Worm (Caenorhabditis elegans): ENCODE measurements around the gene Y39G8B.1.
A peak's percentile ranks its signal among the peaks of the same experiment; 100 is the strongest.

The Y39G8B.1 gene

DNA sequence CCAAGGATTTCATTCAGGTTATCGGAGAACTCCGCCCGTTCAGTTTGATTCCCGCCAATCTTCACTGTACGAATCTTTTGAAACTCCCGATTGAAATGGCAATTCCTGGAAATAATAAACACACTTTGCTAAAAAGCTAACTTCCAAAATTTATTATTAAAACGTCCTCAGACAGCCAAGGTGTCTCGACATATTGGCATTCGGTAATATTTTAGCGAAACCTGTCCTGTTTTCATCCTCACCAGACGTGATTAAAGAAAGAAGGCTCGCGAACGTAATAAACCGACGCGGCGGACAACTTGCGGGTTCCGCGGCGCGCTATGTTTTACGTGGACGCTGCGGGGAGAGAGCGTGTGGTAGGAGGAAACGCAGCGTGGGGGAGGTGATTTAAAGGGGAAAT is 44.6 kb upstream of the Y39G8B.1 start (continued):
- no peak for TF ChIP-seq sea-2 (GFP tag; optimal IDR thresholded peaks at IDR 0.05)
- TF ChIP-seq egl-5 (tag; optimal IDR thresholded peaks at IDR 0.05): no peak
- TF ChIP-seq nhr-67 (tag; optimal IDR thresholded peaks at IDR 0.05): no peak
- peak; percentile 71 for TF ChIP-seq tbx-2 (tag; optimal IDR thresholded peaks at IDR 0.05)
- no peak for TF ChIP-seq fos-1 (tag; optimal IDR thresholded peaks at IDR 0.05)
- TF ChIP-seq elt-3 (tag; optimal IDR thresholded peaks at IDR 0.05): no peak
- peak; percentile 41 for TF ChIP-seq R02D3.7 (tag; optimal IDR thresholded peaks at IDR 0.05)
- TF ChIP-seq zag-1 (tag; optimal IDR thresholded peaks at IDR 0.05): no peak
- TF ChIP-seq fkh-2 (tag; optimal IDR thresholded peaks at IDR 0.05): peak; percentile 62

DNA sequence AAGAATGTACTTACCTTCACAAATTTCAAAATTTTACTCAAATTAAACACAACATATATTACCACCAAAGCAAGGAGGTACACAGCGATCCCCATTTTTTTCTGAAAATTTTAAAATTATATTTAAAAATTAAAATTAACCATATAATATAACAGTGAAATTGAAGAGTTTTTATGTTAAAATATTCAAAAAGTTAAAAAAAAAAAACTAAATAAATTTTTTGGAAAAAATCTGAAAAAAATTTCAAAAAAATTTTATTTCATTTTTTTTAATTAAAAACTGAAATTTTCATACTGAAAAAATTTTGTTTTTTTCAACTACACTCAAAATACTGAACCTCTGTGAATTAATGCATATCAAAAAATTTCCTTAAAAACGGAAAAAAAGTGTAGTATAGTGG is 43.3 kb upstream of the Y39G8B.1 start, which contains the start of gene cyp-37A1:
Gene cyp-37A1, minus strand, starts transcription at position 101 of the 400 bp plus-strand sequence.
- TF ChIP-seq mdl-1 (tag; optimal IDR thresholded peaks at IDR 0.05): no peak

DNA sequence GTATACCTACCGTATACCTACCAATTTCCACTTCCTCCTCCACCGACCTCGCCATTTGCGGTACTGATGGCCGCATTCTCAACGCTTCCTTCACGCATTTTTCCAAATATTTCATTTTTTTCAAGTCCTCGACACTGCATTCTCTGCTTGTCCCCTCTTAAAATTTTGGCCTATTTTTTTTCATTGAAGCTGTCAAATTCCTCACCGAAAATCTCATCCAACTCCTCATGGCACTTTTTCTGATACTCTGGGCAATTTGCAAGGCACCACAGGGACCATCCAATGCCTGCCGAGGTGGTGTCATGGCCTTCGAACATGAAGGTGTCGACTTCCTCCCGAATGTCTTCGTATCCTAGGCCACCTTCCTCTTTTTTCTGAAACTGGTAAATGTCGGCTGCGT is 41.0 kb upstream of the Y39G8B.1 start:
- no peak for TF ChIP-seq tbx-2 (tag; optimal IDR thresholded peaks at IDR 0.05)
- no peak for TF ChIP-seq fkh-10 (GFP tag; optimal IDR thresholded peaks at IDR 0.05)
- TF ChIP-seq nhr-11 (tag; optimal IDR thresholded peaks at IDR 0.05): no peak

DNA sequence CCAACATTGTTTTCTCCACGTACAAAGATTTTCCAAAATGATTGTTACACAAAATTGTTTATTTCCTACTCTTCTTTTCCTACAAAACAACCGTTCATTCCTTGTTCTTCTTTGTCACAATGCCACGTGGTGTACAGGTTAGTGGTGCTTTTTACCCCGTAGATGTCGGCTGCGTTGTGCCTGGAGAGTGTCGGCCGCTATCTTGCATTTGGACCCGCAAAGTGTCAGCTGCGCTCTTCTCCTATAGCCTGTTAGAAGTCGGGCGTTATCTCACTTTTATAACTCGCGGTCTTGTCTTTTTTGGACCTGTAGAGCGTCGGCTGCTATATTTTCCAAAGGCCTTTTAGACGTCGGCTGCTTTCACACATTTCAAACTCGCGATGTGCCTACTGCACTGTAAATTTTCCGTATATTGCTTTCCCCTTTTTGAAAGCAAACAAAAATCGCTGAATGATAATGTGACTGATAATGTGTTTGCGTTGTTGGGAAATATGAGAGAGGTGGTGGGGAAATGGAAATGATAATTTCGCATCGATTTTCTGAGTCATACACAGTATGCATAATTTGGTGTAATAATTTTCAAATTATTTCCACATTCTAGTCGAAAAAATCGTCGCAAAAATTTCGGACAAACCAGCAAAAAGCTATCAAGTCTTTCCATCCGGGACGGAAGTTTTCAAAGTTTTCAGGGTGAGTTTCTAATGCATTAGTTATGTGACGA is 37.2 kb upstream of the Y39G8B.1 start, which contains the start of gene F01D5.8:
Gene F01D5.8, plus strand, starts transcription at position 51 of the 721 bp plus-strand sequence.
- TF ChIP-seq elt-2 (tag; optimal IDR thresholded peaks at IDR 0.05) (peak; percentile 45), eor-1 (tag; optimal IDR thresholded peaks at IDR 0.05) (no peak), unc-39 (tag; optimal IDR thresholded peaks at IDR 0.05) (no peak), nhr-11 (tag; optimal IDR thresholded peaks at IDR 0.05) (no peak), nhr-77 (tag; optimal IDR thresholded peaks at IDR 0.05) (no peak), hmg-11 (tag; optimal IDR thresholded peaks at IDR 0.05) (no peak), pqm-1 (tag; optimal IDR thresholded peaks at IDR 0.05) (no peak), snpc-4 (tag; optimal IDR thresholded peaks at IDR 0.05) (peak; percentile 17), nhr-12 (tag; optimal IDR thresholded peaks at IDR 0.05) (no peak), ceh-28 (tag; optimal IDR thresholded peaks at IDR 0.05) (no peak), egl-27 (tag; optimal IDR thresholded peaks at IDR 0.05) (no peak)

DNA sequence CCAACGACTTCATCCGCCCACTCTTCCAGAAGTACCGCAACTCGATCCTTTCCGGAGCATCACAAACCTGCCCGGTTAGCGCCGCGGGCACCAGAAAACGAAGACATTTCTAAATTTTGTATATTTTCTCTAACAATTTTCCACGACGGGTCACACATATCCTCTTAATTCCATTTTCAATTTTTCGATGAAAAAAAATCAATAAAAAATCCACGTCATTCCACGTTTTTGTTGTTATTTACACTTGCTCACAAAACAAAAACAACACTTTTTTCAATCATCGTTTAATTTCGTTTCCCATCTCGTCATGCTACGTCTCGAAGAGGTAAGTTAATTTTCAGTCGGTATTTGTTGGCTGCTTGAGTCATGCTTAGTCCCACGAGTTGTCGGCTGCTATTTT is 34.7 kb upstream of the Y39G8B.1 start, which contains the start of gene F01D5.7:
Gene F01D5.7, plus strand, starts transcription at position 301 of the 400 bp plus-strand sequence.
- TF ChIP-seq ZK546.5 (tag; optimal IDR thresholded peaks at IDR 0.05) (no peak), ceh-82 (tag; optimal IDR thresholded peaks at IDR 0.05) (no peak), nhr-25 (tag; optimal IDR thresholded peaks at IDR 0.05) (no peak), elt-2 (tag; optimal IDR thresholded peaks at IDR 0.05) (no peak), fkh-10 (GFP tag; optimal IDR thresholded peaks at IDR 0.05) (no peak), skn-1 (tag; optimal IDR thresholded peaks at IDR 0.05) (no peak), daf-12 (tag; optimal IDR thresholded peaks at IDR 0.05) (no peak), fos-1 (tag; optimal IDR thresholded peaks at IDR 0.05) (no peak), nhr-12 (tag; optimal IDR thresholded peaks at IDR 0.05) (no peak), lin-15B (tag; optimal IDR thresholded peaks at IDR 0.05) (no peak), snpc-4 (tag; optimal IDR thresholded peaks at IDR 0.05) (no peak), ama-1 (optimal IDR thresholded peaks at IDR 0.05) (no peak), ztf-4 (tag; optimal IDR thresholded peaks at IDR 0.05) (no peak), ceh-16 (tag; optimal IDR thresholded peaks at IDR 0.05) (no peak), hmg-11 (tag; optimal IDR thresholded peaks at IDR 0.05) (no peak), lin-39 (tag; optimal IDR thresholded peaks at IDR 0.05) (no peak)

DNA sequence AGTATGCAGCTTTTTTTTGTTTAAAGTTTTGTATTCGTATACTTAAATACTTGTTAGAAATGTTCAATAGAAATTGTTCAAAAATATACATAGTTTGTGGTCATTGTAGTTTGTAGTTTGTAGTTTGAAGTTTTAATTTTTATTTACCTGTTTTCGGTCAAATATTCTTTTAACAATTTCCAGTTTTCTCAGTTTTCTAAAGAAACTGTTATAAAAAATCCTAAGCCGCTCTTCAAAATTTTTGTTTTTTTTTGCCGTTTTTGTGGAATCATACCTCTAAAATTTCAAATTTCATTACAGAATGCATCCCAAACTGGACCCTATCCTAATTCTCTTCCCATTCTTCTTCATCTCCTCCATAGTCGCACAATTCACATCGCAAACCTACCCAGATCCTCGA is 32.6 kb upstream of the Y39G8B.1 start, which contains the start of gene F01D5.6:
Gene F01D5.6, plus strand, starts transcription at position 301 of the 400 bp plus-strand sequence.
- TF ChIP-seq nhr-67 (tag; optimal IDR thresholded peaks at IDR 0.05) (no peak), sea-2 (GFP tag; optimal IDR thresholded peaks at IDR 0.05) (no peak), hmg-11 (tag; optimal IDR thresholded peaks at IDR 0.05) (no peak), ceh-28 (tag; optimal IDR thresholded peaks at IDR 0.05) (no peak), snpc-4 (tag; optimal IDR thresholded peaks at IDR 0.05) (no peak), nhr-11 (tag; optimal IDR thresholded peaks at IDR 0.05) (no peak), nfya-1 (tag; optimal IDR thresholded peaks at IDR 0.05; ENCODE audit: insufficient read depth) (no peak), nhr-77 (tag; optimal IDR thresholded peaks at IDR 0.05) (no peak), R02D3.7 (tag; optimal IDR thresholded peaks at IDR 0.05) (no peak), unc-39 (tag; optimal IDR thresholded peaks at IDR 0.05) (no peak), nhr-25 (tag; optimal IDR thresholded peaks at IDR 0.05) (no peak), fkh-2 (tag; optimal IDR thresholded peaks at IDR 0.05) (no peak), lin-39 (tag; optimal IDR thresholded peaks at IDR 0.05) (no peak), ztf-4 (tag; optimal IDR thresholded peaks at IDR 0.05) (no peak), mdl-1 (tag; optimal IDR thresholded peaks at IDR 0.05) (no peak), nhr-76 (tag; optimal IDR thresholded peaks at IDR 0.05) (no peak), eor-1 (tag; optimal IDR thresholded peaks at IDR 0.05) (no peak), nhr-12 (tag; optimal IDR thresholded peaks at IDR 0.05) (no peak), skn-1 (tag; optimal IDR thresholded peaks at IDR 0.05) (no peak), zag-1 (tag; optimal IDR thresholded peaks at IDR 0.05) (no peak)
